Worm (Caenorhabditis elegans): ENCODE results near the gene K02D10.8.

The K02D10.8 gene

ce11 chrIII:8763111-8763510 lies 23.1 kb upstream of the K02D10.8 start:
- TF ChIP-seq unc-62 (GFP tag; optimal IDR thresholded peaks at IDR 0.05): no peak

- no peak for TF ChIP-seq unc-62 (GFP tag; optimal IDR thresholded peaks at IDR 0.05)
These were observed 21.1 kb upstream of the K02D10.8 start for ce11 chrIII:8765030-8765429.

- no peak for TF ChIP-seq unc-62 (GFP tag; optimal IDR thresholded peaks at IDR 0.05)
These were observed 19.7 kb upstream of the K02D10.8 start for ce11 chrIII:8766467-8766866.

ce11 chrIII:8767292-8767829 lies 18.8 kb upstream of the K02D10.8 start, which contains the start of gene mig-22:
mig-22 (minus strand) TSS chrIII:8767342.
- no peak for TF ChIP-seq unc-62 (GFP tag; optimal IDR thresholded peaks at IDR 0.05)

ce11 chrIII:8767889-8768361 lies 18.3 kb upstream of the K02D10.8 start, which contains the start of gene mtss-1:
mtss-1 (plus strand) TSS chrIII:8768311.
- no peak for TF ChIP-seq unc-62 (GFP tag; optimal IDR thresholded peaks at IDR 0.05)

ce11 chrIII:8769253-8769652 lies 16.9 kb upstream of the K02D10.8 start, which contains the start of gene K02D10.1:
K02D10.1 (plus strand) TSS chrIII:8769536.
- no peak for TF ChIP-seq unc-62 (GFP tag; optimal IDR thresholded peaks at IDR 0.05)

- no peak for TF ChIP-seq unc-62 (GFP tag; optimal IDR thresholded peaks at IDR 0.05)
These were observed 15.9 kb upstream of the K02D10.8 start for ce11 chrIII:8770243-8770642.

- TF ChIP-seq unc-62 (GFP tag; optimal IDR thresholded peaks at IDR 0.05): no peak
These were observed 15.0 kb upstream of the K02D10.8 start, which contains the start of gene K02D10.2 for ce11 chrIII:8771162-8771561. K02D10.2 (minus strand) TSS chrIII:8771262.

ce11 chrIII:8771851-8772250 lies 14.3 kb upstream of the K02D10.8 start, which contains the start of gene K02D10.3:
K02D10.3 (minus strand) TSS chrIII:8771951.
- TF ChIP-seq unc-62 (GFP tag; optimal IDR thresholded peaks at IDR 0.05): no peak

- no peak for TF ChIP-seq unc-62 (GFP tag; optimal IDR thresholded peaks at IDR 0.05)
These were observed 13.6 kb upstream of the K02D10.8 start for ce11 chrIII:8772428-8773027.

ce11 chrIII:8773375-8773774 lies 12.8 kb upstream of the K02D10.8 start:
- TF ChIP-seq unc-62 (GFP tag; optimal IDR thresholded peaks at IDR 0.05): no peak

ce11 chrIII:8775953-8776352 lies 10.2 kb upstream of the K02D10.8 start, which contains the start of gene snap-29:
snap-29 (plus strand) TSS chrIII:8776253.
- TF ChIP-seq unc-62 (GFP tag; optimal IDR thresholded peaks at IDR 0.05): no peak

ce11 chrIII:8779912-8780311 lies 6.3 kb upstream of the K02D10.8 start, which contains the start of gene K02D10.4:
K02D10.4 (minus strand) TSS chrIII:8780012.
- no peak for TF ChIP-seq unc-62 (GFP tag; optimal IDR thresholded peaks at IDR 0.05)

- TF ChIP-seq unc-62 (GFP tag; optimal IDR thresholded peaks at IDR 0.05): no peak
These were observed 5.7 kb upstream of the K02D10.8 start for ce11 chrIII:8780473-8780872.

- no peak for TF ChIP-seq unc-62 (GFP tag; optimal IDR thresholded peaks at IDR 0.05)
These were observed 4.1 kb upstream of the K02D10.8 start for ce11 chrIII:8782080-8782479.

- no peak for TF ChIP-seq unc-62 (GFP tag; optimal IDR thresholded peaks at IDR 0.05)
These were observed 3.4 kb upstream of the K02D10.8 start for ce11 chrIII:8782744-8783143.

- no peak for TF ChIP-seq unc-62 (GFP tag; optimal IDR thresholded peaks at IDR 0.05)
These were observed 1.7 kb upstream of the K02D10.8 start for ce11 chrIII:8784500-8784899.
